Worm (Caenorhabditis elegans) whole organism, late embryonic: ENCODE results near the gene Y51H4A.13.
A peak's percentile ranks its signal among the peaks of the same experiment; 100 is the strongest.
"Not testable (repeated sequence)": the region's sequence is repeated elsewhere in the genome, so short reads cannot be mapped to it uniquely, and the experiment has no call there.

Experiments
- F13H6.1 ChIP-seq: sonication (generic microtip); optimal IDR thresholded peaks from 2 replicates; lab custom pipeline; 2016; ENCODE audit warnings: missing genetic modification characterization, missing compliant biosample characterization
- K02D7.2 ChIP-seq: sonication (generic microtip); optimal IDR thresholded peaks from 2 replicates; lab custom pipeline; 2017; ENCODE audit warnings: mild to moderate bottlenecking, missing genetic modification characterization, missing compliant biosample characterization
- K09A11.1 ChIP-seq: sonication (generic microtip); optimal IDR thresholded peaks from 2 replicates; lab custom pipeline; 2017; ENCODE audit warnings: antibody characterized with exemption, mild to moderate bottlenecking, missing genetic modification characterization, missing compliant biosample characterization; ENCODE audit not compliant: insufficient read depth
- Y22D7AL.16 ChIP-seq: sonication (generic microtip); optimal IDR thresholded peaks from 2 replicates; lab custom pipeline; 2016; ENCODE audit warnings: missing genetic modification characterization, missing compliant biosample characterization
- ahr-1 ChIP-seq: sonication (generic microtip); optimal IDR thresholded peaks from 2 replicates; lab custom pipeline; 2016; ENCODE audit warnings: missing genetic modification characterization, missing compliant biosample characterization
- ama-1 ChIP-seq: fragments of 150-350 bp; optimal IDR thresholded peaks from 2 replicates; lab custom pipeline; 2014
- ceh-14 ChIP-seq: sonication (generic microtip); optimal IDR thresholded peaks from 2 replicates; lab custom pipeline; 2016; ENCODE audit warnings: missing genotype, missing genetic modification characterization, missing compliant biosample characterization
- ceh-18 ChIP-seq: sonication (generic microtip); optimal IDR thresholded peaks from 2 replicates; lab custom pipeline; 2016; ENCODE audit warnings: missing genetic modification characterization, missing compliant biosample characterization
- ceh-22 ChIP-seq: sonication (generic microtip); optimal IDR thresholded peaks from 2 replicates; lab custom pipeline; 2017; ENCODE audit warnings: missing biosample characterization, missing genetic modification characterization
- ceh-24 ChIP-seq: sonication (generic microtip); optimal IDR thresholded peaks from 2 replicates; lab custom pipeline; 2016; ENCODE audit warnings: mild to moderate bottlenecking, missing genetic modification characterization, missing compliant biosample characterization
- ceh-30 ChIP-seq: fragments of 150-350 bp; optimal IDR thresholded peaks from 2 replicates; lab custom pipeline; 2014; ENCODE audit warnings: missing biosample characterization, missing genetic modification characterization
- ceh-31 ChIP-seq: sonication (generic microtip); optimal IDR thresholded peaks from 2 replicates; lab custom pipeline; 2016; ENCODE audit warnings: missing genetic modification characterization, missing compliant biosample characterization
- ceh-34 ChIP-seq: sonication (generic microtip); optimal IDR thresholded peaks from 2 replicates; lab custom pipeline; 2016; ENCODE audit warnings: mild to moderate bottlenecking, missing genetic modification characterization, missing compliant biosample characterization
- ceh-48 ChIP-seq: sonication (generic microtip); optimal IDR thresholded peaks from 2 replicates; lab custom pipeline; 2016; ENCODE audit warnings: missing genetic modification characterization, inconsistent platforms, missing compliant biosample characterization
- ceh-6 ChIP-seq: fragments of 200-800 bp; sonication (Bioruptor generic); optimal IDR thresholded peaks from 2 replicates; lab custom pipeline; 2018; ENCODE audit warnings: mild to moderate bottlenecking, missing genetic modification characterization, missing compliant biosample characterization
- dve-1 ChIP-seq: sonication (generic microtip); optimal IDR thresholded peaks from 2 replicates; lab custom pipeline; 2017; ENCODE audit warnings: antibody characterized with exemption, mild to moderate bottlenecking, missing genetic modification characterization, missing compliant biosample characterization
- elt-2 ChIP-seq: sonication (generic microtip); optimal IDR thresholded peaks from 2 replicates; lab custom pipeline; 2016; ENCODE audit warnings: missing genetic modification reagents, missing genetic modification characterization, missing compliant biosample characterization
- fkh-10 ChIP-seq: fragments of 150-350 bp; optimal IDR thresholded peaks from 2 replicates; lab custom pipeline; 2014; ENCODE audit warnings: missing biosample characterization, missing genetic modification reagents, missing genetic modification characterization
- fkh-6 ChIP-seq: sonication (generic microtip); optimal IDR thresholded peaks from 2 replicates; lab custom pipeline; 2016; ENCODE audit warnings: missing genetic modification characterization, missing compliant biosample characterization
- gmeb-2 ChIP-seq: sonication (generic microtip); optimal IDR thresholded peaks from 2 replicates; lab custom pipeline; 2016; ENCODE audit warnings: missing genetic modification characterization, inconsistent platforms, missing compliant biosample characterization
- hlh-30 ChIP-seq: sonication (generic microtip); optimal IDR thresholded peaks from 2 replicates; lab custom pipeline; 2017; ENCODE audit warnings: antibody characterized with exemption, missing genetic modification characterization, missing compliant biosample characterization; ENCODE audit not compliant: insufficient read depth
- hlh-6 ChIP-seq: sonication (generic microtip); optimal IDR thresholded peaks from 2 replicates; lab custom pipeline; 2016; ENCODE audit warnings: missing genotype, missing genetic modification characterization, missing compliant biosample characterization
- hlh-8 ChIP-seq: sonication (generic microtip); optimal IDR thresholded peaks from 2 replicates; lab custom pipeline; 2016; ENCODE audit warnings: missing genotype, missing genetic modification characterization, missing compliant biosample characterization
- lin-11 ChIP-seq: fragments of 200-800 bp; sonication (Bioruptor generic); optimal IDR thresholded peaks from 2 replicates; lab custom pipeline; 2018; ENCODE audit warnings: mild to moderate bottlenecking, missing genetic modification characterization, missing compliant biosample characterization
- madf-2 ChIP-seq: sonication (generic microtip); optimal IDR thresholded peaks from 2 replicates; lab custom pipeline; 2017; ENCODE audit warnings: missing genetic modification characterization, missing compliant biosample characterization
- mec-3 ChIP-seq: sonication (generic microtip); optimal IDR thresholded peaks from 2 replicates; lab custom pipeline; 2016; ENCODE audit warnings: borderline replicate concordance, missing genetic modification characterization, missing compliant biosample characterization
- nfya-1 ChIP-seq: sonication (generic microtip); optimal IDR thresholded peaks from 2 replicates; lab custom pipeline; 2017; ENCODE audit warnings: missing genetic modification characterization, mild to moderate bottlenecking, missing compliant biosample characterization, antibody characterized with exemption, moderate library complexity
- nhr-11 ChIP-seq: fragments of 150-350 bp; optimal IDR thresholded peaks from 2 replicates; lab custom pipeline; 2014; ENCODE audit warnings: missing biosample characterization, missing genetic modification characterization
- nhr-232 ChIP-seq: sonication (generic microtip); optimal IDR thresholded peaks from 2 replicates; lab custom pipeline; 2016; ENCODE audit warnings: missing genetic modification characterization, missing compliant biosample characterization
- npax-4 ChIP-seq: sonication (generic microtip); optimal IDR thresholded peaks from 2 replicates; lab custom pipeline; 2016; ENCODE audit warnings: missing genetic modification characterization, missing compliant biosample characterization
- odd-2 ChIP-seq: sonication (generic microtip); optimal IDR thresholded peaks from 2 replicates; lab custom pipeline; 2017; ENCODE audit warnings: antibody characterized with exemption, mild to moderate bottlenecking, missing genetic modification characterization, missing compliant biosample characterization
- pat-9 ChIP-seq: fragments of 200-800 bp; sonication (Bioruptor generic); optimal IDR thresholded peaks from 2 replicates; lab custom pipeline; 2018; ENCODE audit warnings: mild to moderate bottlenecking, missing genetic modification characterization, moderate library complexity, missing compliant biosample characterization
- pax-1 ChIP-seq: fragments of 150-350 bp; optimal IDR thresholded peaks from 2 replicates; lab custom pipeline; 2014; ENCODE audit warnings: missing biosample characterization, missing genetic modification characterization
- pha-2 ChIP-seq: sonication (generic microtip); optimal IDR thresholded peaks from 2 replicates; lab custom pipeline; 2017; ENCODE audit warnings: mild to moderate bottlenecking, missing genetic modification characterization, missing compliant biosample characterization
- pha-4 ChIP-seq: fragments of 150-350 bp; optimal IDR thresholded peaks from 2 replicates; lab custom pipeline; 2018; ENCODE audit warnings: missing biosample characterization, missing genetic modification reagents, missing genetic modification characterization
- pqm-1 ChIP-seq: sonication (generic microtip); optimal IDR thresholded peaks from 2 replicates; lab custom pipeline; 2016; ENCODE audit warnings: missing genetic modification characterization, missing compliant biosample characterization
- pros-1 ChIP-seq: fragments of 150-350 bp; optimal IDR thresholded peaks from 2 replicates; lab custom pipeline; 2014; ENCODE audit warnings: missing biosample characterization, missing genetic modification reagents, missing genetic modification characterization
- ref-2 ChIP-seq: sonication (generic microtip); optimal IDR thresholded peaks from 2 replicates; lab custom pipeline; 2016; ENCODE audit warnings: missing genetic modification characterization, missing compliant biosample characterization
- rnt-1 ChIP-seq: sonication (generic microtip); optimal IDR thresholded peaks from 2 replicates; lab custom pipeline; 2016; ENCODE audit warnings: missing genetic modification characterization, missing compliant biosample characterization
- sdc-2 ChIP-seq: sonication (generic microtip); optimal IDR thresholded peaks from 2 replicates; lab custom pipeline; 2016; ENCODE audit warnings: missing genotype, missing genetic modification characterization, missing compliant biosample characterization
- sox-2 ChIP-seq: fragments of 200-800 bp; sonication (Bioruptor generic); IDR thresholded peaks from 2 replicates; pipeline ENCODE4 v1.3.6; 2022; ENCODE audit warnings: missing genetic modification reagents, missing genetic modification characterization, missing compliant biosample characterization
- tbx-2 ChIP-seq: sonication (generic microtip); optimal IDR thresholded peaks from 2 replicates; lab custom pipeline; 2016; ENCODE audit warnings: missing genetic modification characterization, missing compliant biosample characterization
- ttx-3 ChIP-seq: sonication (generic microtip); optimal IDR thresholded peaks from 2 replicates; lab custom pipeline; 2016; ENCODE audit warnings: missing genetic modification reagents, missing genetic modification characterization, missing compliant biosample characterization
- unc-3 ChIP-seq, 2 experiments: fragments of 200-800 bp in 1 of 2; sonication (Bioruptor generic) in 1 of 2; sonication (generic microtip) in 1 of 2; conservative IDR thresholded peaks in 1 of 2; optimal IDR thresholded peaks in 1 of 2; 2 replicates each; pipeline versions ENCODE4 v1.3.6 to Lab custom; 2016 to 2022; ENCODE audit warnings: missing compliant biosample characterization in 2 of 2, missing genetic modification characterization in 2 of 2, missing genetic modification reagents in 1 of 2
- unc-42 ChIP-seq: sonication (generic microtip); optimal IDR thresholded peaks from 2 replicates; lab custom pipeline; 2016; ENCODE audit warnings: missing genotype, missing genetic modification characterization, missing compliant biosample characterization
- unc-86 ChIP-seq: sonication (generic microtip); optimal IDR thresholded peaks from 2 replicates; lab custom pipeline; 2016; ENCODE audit warnings: missing genetic modification characterization, missing compliant biosample characterization
- ztf-16 ChIP-seq: sonication (generic microtip); optimal IDR thresholded peaks from 2 replicates; lab custom pipeline; 2017; ENCODE audit warnings: missing genetic modification characterization, missing compliant biosample characterization

Gene Y51H4A.13

ce11 chrIV:16684224-16684623 is 38.1 kb upstream of the Y51H4A.13 start (continued):
- TF ChIP-seq K09A11.1 (tag; lab: Kevin White, UChicago) (no peak), sox-2 (GFP tag; lab: Robert Waterston, UW) (no peak), ztf-16 (tag; lab: Kevin White, UChicago) (no peak), Y22D7AL.16 (tag; lab: Kevin White, UChicago) (no peak), ceh-30 (tag; lab: Kevin White, UChicago) (no peak), pax-1 (tag; lab: Kevin White, UChicago) (no peak), odd-2 (tag; lab: Kevin White, UChicago) (no peak), dve-1 (tag; lab: Kevin White, UChicago) (no peak), unc-86 (tag; lab: Kevin White, UChicago) (no peak), fkh-10 (GFP tag; lab: Kevin White, UChicago) (no peak), npax-4 (no peak), hlh-8 (no peak), sdc-2 (tag; lab: Kevin White, UChicago) (no peak), mec-3 (tag; lab: Kevin White, UChicago) (no peak), hlh-6 (tag; lab: Kevin White, UChicago) (no peak), nfya-1 (peak; percentile 15), ceh-22 (tag; lab: Kevin White, UChicago) (no peak), ama-1 (lab: Kevin White, UChicago) (no peak), elt-2 (tag; lab: Kevin White, UChicago) (peak; percentile 47), lin-11 (tag; lab: Kevin White, UChicago) (no peak), ceh-18 (no peak), madf-2 (peak; percentile 48), pros-1 (no peak), tbx-2 (tag; lab: Kevin White, UChicago) (peak; percentile 7), hlh-30 (no peak), F13H6.1 (tag; lab: Kevin White, UChicago) (no peak), pat-9 (tag; lab: Kevin White, UChicago) (no peak), ceh-6 (GFP tag; lab: Kevin White, UChicago) (peak; percentile 34), pha-2 (no peak), unc-3 (GFP tag; conservative IDR thresholded peaks at IDR 0.05; lab: Robert Waterston, UW) (0 out of 2 replicates have a peak, but pooled peaks have one; percentile 32), unc-3 (tag; optimal IDR thresholded peaks at IDR 0.05; lab: Kevin White, UChicago) (no peak)
- TF ChIP-seq, all 69 proteins: peak for 13

- TF ChIP-seq ama-1 (lab: Kevin White, UChicago); lin-11 (tag; lab: Kevin White, UChicago); ref-2 (tag; lab: Kevin White, UChicago): not testable (repeated sequence)
- TF ChIP-seq, all 69 proteins: peak for 0; not testable (repeated sequence) for 69
Measured at ce11 chrIV:16664020-16664419, 17.8 kb upstream of the Y51H4A.13 start, which contains the start of gene sta-1. Gene sta-1 (plus strand): TSS chrIV:16664320.

- TF ChIP-seq ama-1 (lab: Kevin White, UChicago) = no peak
- peak; percentile 55 for TF ChIP-seq ceh-18
- peak; percentile 27 for TF ChIP-seq unc-42
- no peak for TF ChIP-seq ceh-30 (tag; lab: Kevin White, UChicago)
- TF ChIP-seq unc-86 (tag; lab: Kevin White, UChicago) = no peak
- TF ChIP-seq pqm-1 = no peak
- no peak for TF ChIP-seq ceh-24 (tag; lab: Kevin White, UChicago)
- peak; percentile 60 for TF ChIP-seq nfya-1
- no peak for TF ChIP-seq pax-1 (tag; lab: Kevin White, UChicago)
- TF ChIP-seq ttx-3 (tag; lab: Kevin White, UChicago) = no peak
- TF ChIP-seq mec-3 (tag; lab: Kevin White, UChicago) = no peak
- no peak for TF ChIP-seq nhr-232 (tag; lab: Kevin White, UChicago)
- TF ChIP-seq hlh-8 = no peak
- TF ChIP-seq rnt-1 (tag; lab: Kevin White, UChicago) = no peak
- no peak for TF ChIP-seq pha-4 (tag; lab: Kevin White, UChicago)
- no peak for TF ChIP-seq pros-1
- no peak for TF ChIP-seq gmeb-2 (tag; lab: Kevin White, UChicago)
- no peak for TF ChIP-seq nhr-11 (tag; lab: Kevin White, UChicago)
- no peak for TF ChIP-seq K02D7.2 (tag; lab: Kevin White, UChicago)
- TF ChIP-seq ceh-14 = peak; percentile 64
- TF ChIP-seq ceh-31 (tag; lab: Kevin White, UChicago) = peak; percentile 52
- TF ChIP-seq ztf-16 (tag; lab: Kevin White, UChicago) = no peak
- no peak for TF ChIP-seq odd-2 (tag; lab: Kevin White, UChicago)
- peak; percentile 8 for TF ChIP-seq dve-1 (tag; lab: Kevin White, UChicago)
- peak; percentile 67 for TF ChIP-seq tbx-2 (tag; lab: Kevin White, UChicago)
- TF ChIP-seq ceh-34 (tag; lab: Kevin White, UChicago) = no peak
- TF ChIP-seq hlh-30 = no peak
- TF ChIP-seq ahr-1 (tag; lab: Kevin White, UChicago) = no peak
- no peak for TF ChIP-seq hlh-6 (tag; lab: Kevin White, UChicago)
- TF ChIP-seq ceh-48 (tag; lab: Kevin White, UChicago) = no peak
- no peak for TF ChIP-seq fkh-6 (tag; lab: Kevin White, UChicago)
Measured at ce11 chrIV:16663591-16663990, 17.4 kb upstream of the Y51H4A.13 start.
